Worm (Caenorhabditis elegans) whole organism, early embryonic: ENCODE results near the gene C08F8.9.

Source experiments
- aly-1 ChIP-seq: sonication (generic microtip); optimal IDR thresholded peaks from 2 replicates; lab custom pipeline; 2016; ENCODE audit warnings: missing genetic modification characterization, missing compliant biosample characterization
- ama-1 ChIP-seq: fragments of 150-350 bp; optimal IDR thresholded peaks from 2 replicates; lab custom pipeline; 2014
- ceh-36 ChIP-seq: sonication (generic microtip); optimal IDR thresholded peaks from 2 replicates; lab custom pipeline; 2016; ENCODE audit warnings: missing genetic modification characterization, inconsistent platforms, missing compliant biosample characterization

ce11 chrIV:11174772-11175171 is 3.6 kb downstream of the C08F8.9 start:
- no peak for TF ChIP-seq aly-1
- TF ChIP-seq ama-1 (lab: Kevin White, UChicago) = no peak
- TF ChIP-seq ceh-36 (tag; lab: Kevin White, UChicago) = no peak
